Fruit fly (Drosophila melanogaster) whole organism, larva: ENCODE results near the gene CG45049.

ENCODE experiments used
- noc ChIP-seq: fragments of 200-800 bp; sonication (Bioruptor generic); optimal IDR thresholded peaks from 3 replicates; lab custom pipeline; 2019; ENCODE audit warnings: missing biosample characterization, mild to moderate bottlenecking, missing genetic modification characterization, moderate library complexity

Gene CG45049

DNA sequence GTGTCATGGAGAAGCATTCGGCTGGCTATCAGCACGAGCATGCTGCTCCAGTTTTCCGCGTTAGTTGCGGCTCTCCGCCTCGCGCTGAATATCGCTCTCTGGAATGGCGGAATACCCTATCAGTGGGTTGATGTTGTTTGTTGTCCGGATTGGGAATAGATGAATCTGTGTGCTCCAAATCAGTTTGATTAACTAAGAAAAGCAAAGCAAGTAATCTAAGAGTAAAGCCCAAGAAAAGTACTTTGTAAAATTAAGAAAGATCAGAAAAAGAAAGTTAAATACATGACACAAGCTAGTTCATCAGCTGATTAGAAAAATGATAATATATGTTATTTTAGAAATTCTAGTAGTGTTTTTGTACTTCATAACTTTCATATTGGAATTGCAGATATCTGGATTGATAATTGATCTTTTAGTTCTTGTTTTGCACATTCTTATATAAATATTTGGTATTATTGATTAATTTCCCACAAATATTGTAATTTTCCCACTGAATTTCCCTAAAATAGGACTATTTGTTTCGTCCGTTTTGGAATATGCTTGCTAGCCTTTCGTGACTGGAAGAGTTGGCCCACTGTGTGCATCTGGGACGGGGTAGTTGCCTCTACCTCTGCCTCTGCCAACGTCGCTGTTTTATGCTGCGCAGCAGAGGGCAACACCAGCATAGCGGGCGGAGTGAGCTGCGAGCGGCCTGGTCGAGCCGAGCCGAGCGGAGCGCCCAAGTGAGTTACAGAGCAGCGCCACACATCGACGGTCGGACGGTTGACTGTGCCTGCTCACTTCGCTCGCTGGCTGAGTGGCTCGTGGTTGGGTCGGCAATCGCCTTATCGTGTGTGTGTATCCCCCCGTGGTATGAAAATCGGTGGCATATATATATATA, 27.4 kb downstream of the CG45049 start:
- peak; percentile 49 for TF ChIP-seq noc (tag; lab: Kevin White, UChicago)

DNA sequence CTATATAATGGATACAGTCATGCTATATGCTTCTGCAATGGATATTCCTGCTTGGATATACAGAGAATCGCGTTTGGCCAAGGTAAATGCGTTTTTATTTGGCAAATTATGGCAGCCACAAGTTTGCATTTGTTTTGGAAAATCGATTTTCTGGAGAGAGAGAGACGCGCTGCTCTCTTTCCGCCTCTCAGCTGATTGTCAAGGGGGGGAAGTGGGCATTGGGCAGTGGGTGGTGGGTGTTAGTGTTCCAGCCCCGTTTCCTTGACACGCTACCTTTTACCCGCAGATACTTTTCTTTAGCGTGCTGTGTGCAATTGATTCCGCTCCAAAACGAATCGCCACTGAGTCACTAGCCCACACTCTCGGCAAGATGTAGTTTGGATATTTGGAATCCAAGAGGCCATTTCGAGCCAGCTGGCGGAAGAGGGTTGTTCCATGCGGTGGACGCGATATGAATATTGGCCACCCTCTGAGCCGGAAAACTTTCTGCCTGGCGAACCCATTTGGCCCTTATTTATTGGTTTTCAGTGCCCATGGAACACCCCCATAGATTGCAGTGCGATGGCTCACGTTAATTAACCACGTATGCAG, 28.5 kb downstream of the CG45049 start:
- TF ChIP-seq noc (tag; lab: Kevin White, UChicago), result no peak

DNA sequence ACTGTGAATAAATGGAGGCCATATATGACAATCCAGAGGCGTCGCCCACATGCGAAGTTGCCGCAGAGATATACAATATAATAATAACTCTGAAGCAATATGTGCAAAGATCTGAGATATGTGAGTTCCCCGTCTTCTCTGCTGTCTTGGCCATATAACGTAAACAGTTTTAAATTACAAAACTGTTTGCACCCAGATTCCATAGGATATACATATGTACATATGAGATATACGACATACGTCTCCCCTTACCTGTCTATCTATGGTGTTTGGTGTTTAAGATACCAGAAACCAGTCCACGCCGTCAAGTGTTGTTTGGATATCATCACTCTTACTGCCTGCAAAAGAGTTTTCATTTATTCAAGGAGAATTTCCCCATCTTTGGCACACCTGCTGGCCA, 29.5 kb downstream of the CG45049 start:
- no peak for TF ChIP-seq noc (tag; lab: Kevin White, UChicago)

DNA sequence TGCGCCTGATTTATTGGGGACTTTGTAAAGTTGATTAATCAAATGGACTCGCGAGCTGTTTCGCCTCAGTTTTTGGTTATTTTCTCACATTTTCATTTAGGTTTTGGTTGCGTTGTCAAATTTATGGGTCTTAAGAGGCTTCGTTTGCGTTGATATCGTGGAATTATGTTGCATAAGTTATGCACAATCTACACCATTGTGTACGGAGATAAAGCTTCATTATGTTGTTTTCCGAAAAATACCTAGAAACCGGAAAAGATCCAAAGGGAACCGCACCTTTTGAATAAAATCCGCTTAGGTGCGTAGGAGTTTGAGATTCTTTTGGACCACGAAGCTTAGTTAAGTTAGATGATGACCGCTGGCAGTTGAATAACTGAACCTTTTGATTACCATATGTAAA, 30.4 kb downstream of the CG45049 start:
- TF ChIP-seq noc (tag; lab: Kevin White, UChicago), result no peak

DNA sequence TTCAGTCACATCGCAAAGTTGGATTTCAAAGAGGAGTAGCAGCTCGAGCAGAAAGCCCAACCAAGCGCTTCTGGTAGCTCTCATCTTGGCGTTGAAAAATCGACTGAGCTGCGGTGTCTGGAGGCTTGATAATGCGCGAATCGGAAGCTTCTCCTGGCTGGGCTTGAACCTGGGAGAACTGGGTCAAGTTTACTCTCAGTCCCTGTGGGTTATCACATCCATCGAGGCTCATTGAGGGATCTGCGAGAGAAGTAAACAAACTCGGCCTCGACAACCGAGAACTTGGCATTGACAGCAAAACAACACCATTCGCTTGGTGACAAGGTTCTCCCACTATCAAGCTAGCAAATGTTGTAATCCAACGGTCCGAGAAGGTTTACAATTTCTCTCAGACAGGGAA, 34.2 kb downstream of the CG45049 start, which contains the start of gene Nepl13:
TSS of gene Nepl13 (minus strand) at position 89 of the 400 bp plus-strand sequence.
- TF ChIP-seq noc (tag; lab: Kevin White, UChicago), result no peak

DNA sequence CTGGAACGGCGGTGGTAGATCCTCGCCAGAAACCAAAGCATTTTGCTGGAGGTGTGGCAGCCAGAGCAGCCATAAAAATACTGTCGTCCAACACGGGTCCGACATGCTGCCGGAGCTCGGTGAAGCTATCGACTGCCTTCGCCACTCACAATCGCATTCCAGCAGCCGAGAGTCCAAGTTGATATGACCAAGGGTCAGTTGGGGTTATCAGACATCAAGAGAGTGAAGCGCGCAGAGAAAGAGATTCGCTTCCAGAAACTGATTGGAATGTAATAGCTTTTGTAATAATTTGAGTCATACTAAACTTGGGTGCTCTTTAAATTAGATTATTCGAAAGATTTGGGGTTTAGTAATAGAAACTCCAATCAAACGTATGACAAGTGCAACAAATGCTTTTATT, 36.8 kb downstream of the CG45049 start, which contains the start of gene Nepl14:
TSS of gene Nepl14 (minus strand) at position 125 of the 400 bp plus-strand sequence.
- TF ChIP-seq noc (tag; lab: Kevin White, UChicago), result no peak

DNA sequence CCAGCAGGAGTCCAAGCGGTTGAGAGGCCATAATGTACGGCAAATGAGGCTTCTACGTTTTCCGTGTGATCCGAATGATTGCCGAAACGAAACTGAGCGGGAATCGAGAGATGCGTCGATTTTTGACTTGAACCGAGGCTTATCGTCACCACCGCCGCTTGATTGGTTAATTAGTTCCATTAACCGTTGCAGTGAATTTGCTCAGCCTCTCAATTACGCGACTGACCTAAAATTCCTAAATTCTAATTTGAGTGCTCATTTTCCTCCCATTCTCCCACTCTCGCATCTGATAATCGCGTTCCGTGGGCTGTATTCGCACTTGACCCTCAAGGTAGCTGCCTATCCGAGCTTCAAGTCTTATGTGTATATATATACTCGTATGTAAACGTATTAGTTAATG, 39.3 kb downstream of the CG45049 start, which contains the start of gene Nepl15:
TSS of gene Nepl15 (minus strand) at position 101 of the 400 bp plus-strand sequence.
- no peak for TF ChIP-seq noc (tag; lab: Kevin White, UChicago)

DNA sequence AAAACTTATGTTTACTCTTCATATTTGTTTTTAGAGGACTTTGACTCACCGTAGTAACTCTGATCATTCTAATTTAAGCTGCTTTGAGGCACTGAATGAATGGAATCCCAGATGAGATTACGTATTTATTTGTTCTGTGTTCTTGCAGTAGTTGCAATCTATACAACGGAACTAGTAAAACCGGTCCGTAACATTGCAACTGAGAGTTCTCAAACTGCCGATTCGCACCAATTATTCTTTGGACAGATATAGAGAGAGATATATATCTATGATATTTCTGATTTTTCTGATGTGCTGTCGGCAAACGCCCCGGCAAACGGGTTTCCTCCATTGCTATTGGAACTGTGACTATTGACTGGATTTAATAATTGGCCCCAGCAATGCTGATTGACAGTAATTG, 40.8 kb downstream of the CG45049 start, which contains the start of gene CG13841:
TSS of gene CG13841 (minus strand) at position 101 of the 400 bp plus-strand sequence.
- TF ChIP-seq noc (tag; lab: Kevin White, UChicago), result no peak

DNA sequence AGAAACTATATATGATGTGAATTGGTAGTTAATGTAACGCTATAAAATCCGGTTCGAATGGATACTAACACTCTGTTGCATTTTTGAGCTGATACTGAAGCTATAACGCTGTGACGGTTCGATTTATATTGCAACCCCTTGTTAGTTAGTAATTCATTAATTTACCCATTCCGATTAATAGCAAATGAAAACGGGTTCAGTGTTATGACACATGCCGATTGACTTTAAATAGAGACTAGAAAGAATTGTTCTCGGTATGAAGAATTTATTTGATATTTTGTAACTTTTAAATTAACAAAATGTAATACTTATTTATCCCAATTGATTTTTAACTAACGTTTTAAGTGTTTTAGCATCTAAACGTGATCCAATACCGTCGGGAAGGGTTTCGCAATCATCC, 41.9 kb downstream of the CG45049 start, which contains the start of gene CG43091:
TSS of gene CG43091 (minus strand) at position 101 of the 400 bp plus-strand sequence.
- no peak for TF ChIP-seq noc (tag; lab: Kevin White, UChicago)

DNA sequence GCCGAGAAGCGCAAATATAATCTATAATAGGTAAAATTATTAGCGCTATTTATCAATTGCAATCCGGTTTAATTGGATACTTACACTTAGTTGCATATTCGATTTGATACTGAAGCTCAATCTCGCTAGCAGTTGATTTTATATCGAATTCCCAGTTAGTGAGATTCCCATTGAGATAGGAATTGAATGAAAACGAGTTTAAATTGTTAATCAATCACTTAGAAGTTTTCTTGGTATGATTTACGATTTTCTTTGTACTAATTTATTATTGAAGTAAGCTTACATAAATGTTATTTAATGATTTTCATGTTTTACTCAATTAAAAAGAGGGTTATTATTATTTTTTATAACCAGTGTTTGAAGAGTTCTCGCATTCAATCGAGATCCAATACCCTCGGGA, 42.8 kb downstream of the CG45049 start, which contains the start of gene CG43092:
TSS of gene CG43092 (minus strand) at position 101 of the 400 bp plus-strand sequence.
- no peak for TF ChIP-seq noc (tag; lab: Kevin White, UChicago)

DNA sequence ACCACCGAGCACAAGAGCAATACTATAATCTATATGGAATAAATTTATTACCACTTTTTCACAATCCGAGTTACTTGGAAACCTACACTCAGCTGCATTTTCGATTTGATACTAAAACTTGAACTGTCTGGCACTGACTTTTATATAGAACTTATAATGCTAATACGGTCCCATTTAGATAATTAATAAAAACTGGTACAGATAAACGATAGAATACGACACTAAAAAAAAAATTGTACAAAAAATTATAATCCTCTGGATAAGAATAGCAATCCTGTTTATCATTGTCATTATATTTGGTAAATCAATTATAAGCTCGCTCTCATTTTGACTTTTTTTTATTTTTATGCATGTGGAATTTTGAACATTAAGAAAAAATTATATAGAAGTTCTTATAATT, 43.4 kb downstream of the CG45049 start, which contains the start of gene CG43093:
TSS of gene CG43093 (minus strand) at position 101 of the 400 bp plus-strand sequence.
- no peak for TF ChIP-seq noc (tag; lab: Kevin White, UChicago)

DNA sequence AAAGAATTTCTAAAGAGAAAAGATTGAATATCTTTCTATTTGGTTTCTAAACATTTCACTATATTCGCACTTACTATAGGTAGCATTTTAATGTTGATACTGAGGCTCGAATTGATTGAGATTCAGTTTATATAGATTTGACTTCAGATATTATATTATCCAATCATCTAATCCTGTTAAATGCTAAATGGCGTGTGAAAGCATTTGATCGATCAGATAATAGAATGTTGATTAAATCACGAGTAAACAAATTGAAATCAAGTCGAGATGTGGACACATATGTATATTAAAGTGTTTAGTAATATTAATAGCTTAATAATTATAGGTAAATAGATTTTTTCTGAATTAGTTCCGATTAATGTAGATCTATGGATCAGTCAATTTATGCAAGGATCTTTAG, 44.1 kb downstream of the CG45049 start, which contains the start of gene CG43094:
TSS of gene CG43094 (minus strand) at position 101 of the 400 bp plus-strand sequence.
- no peak for TF ChIP-seq noc (tag; lab: Kevin White, UChicago)

DNA sequence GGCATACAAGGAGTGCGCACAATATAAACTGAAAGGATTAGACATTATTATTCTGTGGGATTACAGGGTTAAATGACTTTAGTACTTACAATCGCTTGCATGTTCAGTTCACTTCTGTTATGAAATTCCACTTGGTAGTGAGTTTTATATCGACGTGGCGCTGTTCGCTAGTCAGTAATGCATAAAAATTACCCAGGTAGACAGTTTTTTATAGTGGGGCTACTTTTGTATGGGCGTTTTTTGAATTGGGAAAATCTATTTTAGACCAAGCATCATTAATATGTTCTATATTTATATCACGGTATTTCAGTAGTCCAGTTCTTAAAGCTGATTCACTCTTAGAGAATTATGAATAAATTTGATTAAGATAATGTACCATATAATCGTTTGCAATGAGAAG, 44.9 kb downstream of the CG45049 start, which contains the start of gene CG43095:
TSS of gene CG43095 (minus strand) at position 101 of the 400 bp plus-strand sequence.
- no peak for TF ChIP-seq noc (tag; lab: Kevin White, UChicago)

DNA sequence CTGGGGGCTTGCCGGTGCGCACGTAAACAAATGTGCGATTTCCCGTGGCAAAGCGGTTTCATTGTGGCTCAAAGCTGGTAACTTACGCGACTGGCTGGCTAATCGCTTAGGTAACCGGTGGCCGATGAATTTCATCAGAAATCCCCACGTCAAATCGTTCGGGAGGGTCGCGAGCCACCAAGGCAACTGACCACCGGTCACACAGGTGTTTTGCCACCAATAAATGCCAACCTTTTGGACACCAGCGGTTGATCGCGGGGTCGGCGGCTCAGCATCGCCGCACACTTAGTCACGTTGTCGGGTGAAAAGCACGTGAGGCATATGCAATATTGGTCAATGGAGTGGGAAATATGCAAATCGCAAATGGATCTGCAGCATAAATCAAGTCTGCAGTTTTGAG, 49.7 kb downstream of the CG45049 start:
- TF ChIP-seq noc (tag; lab: Kevin White, UChicago), result no peak

DNA sequence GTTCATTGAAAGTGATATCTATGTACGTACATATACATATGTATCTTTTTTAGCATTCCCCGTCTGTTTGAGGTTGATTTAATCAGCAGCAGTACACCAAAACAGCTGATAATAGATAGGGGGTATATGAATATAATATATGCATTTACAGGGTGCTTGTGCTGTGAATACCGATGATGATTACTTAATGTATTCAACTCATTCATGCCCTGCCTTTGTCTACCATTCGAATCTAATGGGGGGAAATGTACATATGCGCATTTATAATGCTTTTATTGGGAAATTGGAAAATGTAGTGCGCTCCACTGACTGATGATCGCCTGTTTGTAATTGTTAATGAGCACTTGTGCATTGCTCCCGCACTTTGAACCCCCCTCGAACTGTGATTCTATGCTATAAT, 53.4 kb downstream of the CG45049 start:
- TF ChIP-seq noc (tag; lab: Kevin White, UChicago), result no peak

DNA sequence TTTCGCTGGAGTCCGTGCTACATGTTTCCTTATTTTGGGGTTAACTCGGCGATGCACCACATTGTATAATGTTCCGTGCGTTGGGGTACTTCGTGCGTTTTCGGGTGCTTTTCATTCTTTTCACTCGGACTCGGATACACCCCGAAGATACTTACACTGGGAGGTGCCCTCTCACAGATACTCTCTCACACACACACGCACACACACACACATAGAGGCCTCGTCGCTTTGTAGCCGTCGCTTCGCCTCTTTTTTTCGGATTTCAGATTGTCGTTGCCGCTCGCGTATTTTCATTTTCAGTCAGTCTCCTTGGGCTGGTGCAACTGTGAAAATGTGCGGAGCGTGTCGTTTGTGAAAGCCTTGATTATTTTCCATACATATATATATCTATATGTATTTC, 54.6 kb downstream of the CG45049 start:
- TF ChIP-seq noc (tag; lab: Kevin White, UChicago), result peak; percentile 23
